Worm (Caenorhabditis elegans) whole organism, L1 larva: Measurements from ENCODE around the gene F22B5.6.

Source experiments
- aly-2 ChIP-seq: fragments of 150-350 bp; optimal IDR thresholded peaks from 2 replicates; lab custom pipeline; 2014; ENCODE audit warnings: missing biosample characterization, missing genetic modification characterization
- efl-1 ChIP-seq, 4 experiments: fragments of 150-350 bp; optimal IDR thresholded peaks in 3 of 4; peaks in 1 of 4; 1 replicate in 1 of 4; 2 replicates in 3 of 4; lab custom pipeline; 2014; ENCODE audit warnings: missing biosample characterization in 2 of 4, missing genetic modification characterization in 2 of 4, missing genetic modification reagents in 2 of 4
- fos-1 ChIP-seq: fragments of 150-350 bp; optimal IDR thresholded peaks from 2 replicates; lab custom pipeline; 2014; ENCODE audit warnings: missing biosample characterization, missing genetic modification characterization
- hlh-17 ChIP-seq: fragments of 200-800 bp; sonication (Bioruptor generic); optimal IDR thresholded peaks from 2 replicates; lab custom pipeline; 2018; ENCODE audit warnings: missing genetic modification characterization, mild to moderate bottlenecking, missing compliant biosample characterization, moderate library complexity, borderline replicate concordance
- hpl-2 ChIP-seq: fragments of 150-350 bp; optimal IDR thresholded peaks from 2 replicates; lab custom pipeline; 2014; ENCODE audit warnings: missing biosample characterization, missing genetic modification reagents, missing genetic modification characterization
- lin-13 ChIP-seq: fragments of 150-350 bp; optimal IDR thresholded peaks from 2 replicates; lab custom pipeline; 2014; ENCODE audit warnings: missing biosample characterization, missing genetic modification reagents, missing genetic modification characterization
- lin-39 ChIP-seq: fragments of 150-350 bp; optimal IDR thresholded peaks from 2 replicates; lab custom pipeline; 2014; ENCODE audit warnings: missing biosample characterization, missing genetic modification reagents, missing genetic modification characterization
- mdl-1 ChIP-seq, 2 experiments: fragments of 150-350 bp; optimal IDR thresholded peaks; 2 replicates each; lab custom pipeline; 2014 to 2017; ENCODE audit warnings: missing biosample characterization in 2 of 2, missing genetic modification characterization in 2 of 2, inconsistent platforms in 1 of 2
- nhr-77 ChIP-seq: fragments of 150-350 bp; optimal IDR thresholded peaks from 2 replicates; lab custom pipeline; 2014; ENCODE audit warnings: missing biosample characterization, missing genetic modification characterization
- snpc-4 ChIP-seq: fragments of 150-350 bp; optimal IDR thresholded peaks from 2 replicates; lab custom pipeline; 2014; ENCODE audit warnings: missing biosample characterization, missing genetic modification characterization
- unc-130 ChIP-seq: fragments of 150-350 bp; optimal IDR thresholded peaks from 2 replicates; lab custom pipeline; 2017; ENCODE audit warnings: missing biosample characterization, missing genetic modification characterization, inconsistent platforms
- unc-98 ChIP-seq: fragments of 200-800 bp; sonication (Bioruptor generic); IDR thresholded peaks from 2 replicates; pipeline ENCODE4 v1.3.6; 2022; ENCODE audit warnings: missing genetic modification characterization, missing compliant biosample characterization
- ztf-11 ChIP-seq, 2 experiments: sonication (generic microtip); optimal IDR thresholded peaks; 2 replicates each; lab custom pipeline; 2016 to 2017; ENCODE audit warnings: missing genetic modification characterization in 2 of 2, missing biosample characterization in 1 of 2, missing compliant biosample characterization in 1 of 2
- ztf-4 ChIP-seq: fragments of 150-350 bp; optimal IDR thresholded peaks from 2 replicates; lab custom pipeline; 2014; ENCODE audit warnings: missing biosample characterization, missing genetic modification characterization

DNA sequence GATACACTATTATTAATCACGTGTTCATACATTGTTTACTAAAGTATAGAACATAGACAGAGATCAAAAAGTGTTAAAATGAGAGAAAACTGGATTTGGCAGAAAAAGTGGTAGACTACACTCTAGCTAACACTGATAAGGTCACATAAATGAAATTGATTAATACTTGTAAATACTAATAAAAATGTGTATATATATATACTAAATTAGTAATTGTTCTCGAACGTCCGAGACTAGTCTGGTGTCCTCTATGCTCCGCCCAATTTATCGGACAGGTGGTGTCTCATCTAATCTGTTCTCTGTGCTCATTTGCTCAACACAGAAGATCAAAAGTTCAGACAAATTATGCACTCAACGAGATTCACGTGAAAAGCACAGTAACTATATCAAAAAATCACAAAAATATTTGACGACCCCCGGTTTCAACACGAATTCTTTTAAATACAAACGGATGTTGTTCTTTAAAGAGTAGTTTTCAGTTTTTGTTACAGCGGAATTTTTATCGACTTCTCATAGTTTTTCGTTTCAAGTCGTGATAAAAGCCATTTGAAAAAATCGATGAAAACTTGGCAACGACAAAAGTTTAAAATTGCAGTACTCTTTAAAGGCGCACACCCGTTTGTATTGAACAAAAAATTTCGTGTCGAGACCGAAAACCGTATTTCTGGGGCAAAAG lies 25.2 kb upstream of the F22B5.6 start:
- TF ChIP-seq efl-1 (optimal IDR thresholded peaks at IDR 0.05; lab: Kevin White, UChicago): no peak
- TF ChIP-seq efl-1 (GFP tag; optimal IDR thresholded peaks at IDR 0.05 in 1 of 2; lab: Kevin White, UChicago): peak in 1 of 2 experiments; percentile 83
- no peak for TF ChIP-seq snpc-4 (tag; lab: Kevin White, UChicago)
- no peak for TF ChIP-seq mdl-1 (tag; optimal IDR thresholded peaks at IDR 0.05; lab: Kevin White, UChicago)
- no peak for TF ChIP-seq hlh-17 (GFP tag; lab: Kevin White, UChicago)
- no peak for TF ChIP-seq unc-98 (GFP tag; lab: Robert Waterston, UW)
- no peak for TF ChIP-seq ztf-11 (tag; optimal IDR thresholded peaks at IDR 0.05; lab: Kevin White, UChicago)
- TF ChIP-seq unc-130 (tag; lab: Kevin White, UChicago): peak; percentile 12
- TF ChIP-seq hpl-2 (GFP tag; lab: Kevin White, UChicago): no peak
- no peak for TF ChIP-seq lin-13 (GFP tag; lab: Kevin White, UChicago)
- TF ChIP-seq lin-39: no peak
- TF ChIP-seq ztf-4 (tag; lab: Kevin White, UChicago): peak; percentile 50
- no peak for TF ChIP-seq nhr-77 (tag; lab: Kevin White, UChicago)
- no peak for TF ChIP-seq fos-1 (tag; lab: Kevin White, UChicago)
- TF ChIP-seq aly-2 (tag; lab: Kevin White, UChicago): no peak
